Fruit fly (Drosophila melanogaster): ENCODE measurements around the gene Set.
A peak's percentile ranks its signal among the peaks of the same experiment; 100 is the strongest.

The Set gene

DNA sequence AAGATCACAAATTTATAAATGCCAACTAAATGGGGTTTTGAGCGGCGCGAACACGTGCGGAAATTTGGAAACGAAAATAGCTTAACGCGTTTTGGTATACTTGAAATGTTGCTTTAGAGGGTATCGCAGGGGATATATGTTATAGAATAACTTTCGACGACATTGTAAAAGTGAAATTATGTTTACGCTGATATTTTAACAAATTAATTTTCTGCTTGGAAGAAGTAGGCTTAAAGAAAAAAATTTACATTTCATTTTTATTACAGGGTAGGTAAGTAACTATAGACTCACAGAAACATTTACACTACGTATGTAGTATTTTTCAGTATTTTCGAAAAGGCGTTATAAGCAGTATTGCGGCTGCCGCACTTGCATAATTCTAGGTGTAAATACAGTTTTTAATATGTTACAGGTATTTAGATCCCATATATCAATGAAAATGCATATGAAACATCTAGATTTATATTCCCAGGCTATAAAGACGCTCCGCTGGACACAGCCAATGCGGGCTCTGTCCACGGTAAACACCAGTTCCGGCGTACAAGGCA, 33.9 kb upstream of the Set start, which contains the start of the genes Art3 and mRpS10 (continued):
- TF ChIP-seq CG18619 (GFP tag; optimal IDR thresholded peaks at IDR 0.05) (peak; percentile 100), sens-2 (GFP tag; IDR thresholded peaks at IDR 0.05) (peak; percentile 100), CG8478 (optimal IDR thresholded peaks at IDR 0.05) (no peak), CG6254 (GFP tag; optimal IDR thresholded peaks at IDR 0.05) (peak; percentile 98), CG9215 (GFP tag; IDR thresholded peaks at IDR 0.05) (peak; percentile 99), inv (GFP tag; IDR thresholded peaks at IDR 0.05; ENCODE audit: partially characterized antibody) (no peak), CG6654 (GFP tag; optimal IDR thresholded peaks at IDR 0.05) (peak; percentile 96), NC2α (GFP tag; optimal IDR thresholded peaks at IDR 0.05) (peak; percentile 99), CG2202 (tag; optimal IDR thresholded peaks at IDR 0.05) (peak; percentile 100), CG1602 (GFP tag; optimal IDR thresholded peaks at IDR 0.05) (peak; percentile 100), danr (GFP tag; IDR thresholded peaks at IDR 0.05) (peak; percentile 100), unc-4 (GFP tag; IDR thresholded peaks at IDR 0.05; ENCODE audit: partially characterized antibody) (0 out of 2 replicates have a peak, but pooled peaks have one; percentile 30), CG5953 (GFP tag; IDR thresholded peaks at IDR 0.05) (peak; percentile 100), ab (GFP tag; optimal IDR thresholded peaks at IDR 0.05) (peak; percentile 98), CG3281 (GFP tag; optimal IDR thresholded peaks at IDR 0.05) (peak; percentile 100), wek (GFP tag; optimal IDR thresholded peaks at IDR 0.05) (peak; percentile 98), sob (GFP tag; IDR thresholded peaks at IDR 0.05) (peak; percentile 100), cad (GFP tag; optimal IDR thresholded peaks at IDR 0.05) (no peak), gsb (GFP tag; IDR thresholded peaks at IDR 0.05) (peak; percentile 100), Neu2 (GFP tag; optimal IDR thresholded peaks at IDR 0.05; ENCODE audit: borderline replicate concordance) (peak; percentile 100), Fer1 (GFP tag; optimal IDR thresholded peaks at IDR 0.05) (peak; percentile 100), CG18599 (GFP tag; optimal IDR thresholded peaks at IDR 0.05) (peak; percentile 100), Fer3 (tag; optimal IDR thresholded peaks at IDR 0.05) (peak; percentile 100), nerfin-1 (tag; optimal IDR thresholded peaks at IDR 0.05) (peak; percentile 100), CG10366 (GFP tag; IDR thresholded peaks at IDR 0.05) (peak; percentile 100), jing (GFP tag; optimal IDR thresholded peaks at IDR 0.05) (peak; percentile 100), CG8765 (GFP tag; IDR thresholded peaks at IDR 0.05) (peak; percentile 100), CG6689 (GFP tag; IDR thresholded peaks at IDR 0.05) (peak; percentile 100), CG10565 (GFP tag; optimal IDR thresholded peaks at IDR 0.05) (peak; percentile 99), CG11085 (GFP tag; IDR thresholded peaks at IDR 0.05) (peak; percentile 100), CG1529 (GFP tag; optimal IDR thresholded peaks at IDR 0.05) (peak; percentile 100), trh (GFP tag; optimal IDR thresholded peaks at IDR 0.05) (peak; percentile 100), pfk (GFP tag; optimal IDR thresholded peaks at IDR 0.05) (peak; percentile 84), pum (GFP tag; optimal IDR thresholded peaks at IDR 0.05) (peak; percentile 100), sqz (GFP tag; optimal IDR thresholded peaks at IDR 0.05) (peak; percentile 100), Dref (GFP tag; IDR thresholded peaks at IDR 0.05) (peak; percentile 55), hbn (GFP tag; IDR thresholded peaks at IDR 0.05; ENCODE audit: partially characterized antibody) (peak; percentile 47), CG17361 (GFP tag; IDR thresholded peaks at IDR 0.05) (peak; percentile 100), org-1 (GFP tag; optimal IDR thresholded peaks at IDR 0.05) (peak; percentile 100), pb (GFP tag; optimal IDR thresholded peaks at IDR 0.05) (peak; percentile 100), ATbp (GFP tag; optimal IDR thresholded peaks at IDR 0.05) (peak; percentile 99), amos (GFP tag; IDR thresholded peaks at IDR 0.05; ENCODE audit: partially characterized antibody) (no peak), chm (GFP tag; IDR thresholded peaks at IDR 0.05) (peak; percentile 100), CG11695 (GFP tag; IDR thresholded peaks at IDR 0.05) (peak; percentile 100), CG1233 (GFP tag; optimal IDR thresholded peaks at IDR 0.05) (peak; percentile 100), CG12155 (GFP tag; optimal IDR thresholded peaks at IDR 0.05) (peak; percentile 99), GATAe (GFP tag; conservative IDR thresholded peaks at IDR 0.05) (peak; percentile 100), corto (GFP tag; optimal IDR thresholded peaks at IDR 0.05) (no peak), CG12104 (GFP tag; optimal IDR thresholded peaks at IDR 0.05) (peak; percentile 100), Dip3 (GFP tag; optimal IDR thresholded peaks at IDR 0.05) (peak; percentile 100), CG5245 (GFP tag; optimal IDR thresholded peaks at IDR 0.05) (peak; percentile 100)

All from whole organism, embryonic.